Fruit fly (Drosophila melanogaster) whole organism, wandering third instar larva: Measurements from ENCODE around the gene cyc.

ENCODE experiments used
- CG32264 ChIP-seq: fragments of 200-800 bp; sonication (Bioruptor generic); optimal IDR thresholded peaks from 2 replicates; lab custom pipeline; 2016; ENCODE audit warnings: missing biosample characterization, missing genetic modification characterization
- Dfd ChIP-seq: fragments of >200 bp; optimal IDR thresholded peaks from 2 replicates; lab custom pipeline; 2017; ENCODE audit warnings: missing biosample characterization, missing genetic modification characterization
- Hnf4 ChIP-seq: fragments of 200-800 bp; sonication (Bioruptor generic); optimal IDR thresholded peaks from 2 replicates; lab custom pipeline; 2016; ENCODE audit warnings: missing biosample characterization, mild to moderate bottlenecking, missing genetic modification characterization
- Hr78 ChIP-seq: fragments of >200 bp; optimal IDR thresholded peaks from 2 replicates; lab custom pipeline; 2017; ENCODE audit warnings: missing biosample characterization, missing genetic modification characterization
- N ChIP-seq: fragments of >200 bp; optimal IDR thresholded peaks from 2 replicates; lab custom pipeline; 2018; ENCODE audit warnings: missing biosample characterization, missing external identifiers, missing genetic modification characterization
- Vsx2 ChIP-seq: fragments of 200-300, 225-300 bp; sonication (Bioruptor generic); optimal IDR thresholded peaks from 2 replicates; lab custom pipeline; 2018; ENCODE audit warnings: missing biosample characterization, missing genetic modification characterization; ENCODE audit not compliant: partially characterized antibody
- dl ChIP-seq, 2 experiments: fragments of 175-275, 200-275 bp in 1 of 2; fragments of 200-275 bp in 1 of 2; sonication (Bioruptor generic); optimal IDR thresholded peaks; lab custom pipeline; 2018; ENCODE audit warnings: mild to moderate bottlenecking in 2 of 2, missing biosample characterization in 2 of 2, missing genetic modification characterization in 2 of 2, moderate library complexity in 2 of 2; ENCODE audit not compliant: partially characterized antibody in 2 of 2, insufficient read depth in 1 of 2
- dmrt93B ChIP-seq: fragments of 200-800 bp; sonication (Bioruptor generic); optimal IDR thresholded peaks from 2 replicates; lab custom pipeline; 2018; ENCODE audit warnings: missing biosample characterization, mild to moderate bottlenecking, missing genetic modification characterization
- dsf ChIP-seq: sonication (Bioruptor generic); optimal IDR thresholded peaks from 2 replicates; lab custom pipeline; 2016; ENCODE audit warnings: missing biosample characterization, missing genetic modification characterization, borderline replicate concordance
- fru ChIP-seq: fragments of 200-800 bp; sonication (Bioruptor generic); optimal IDR thresholded peaks from 3 replicates; lab custom pipeline; 2016; ENCODE audit warnings: missing biosample characterization, mild to moderate bottlenecking, missing genetic modification characterization

dm6 chr3L:19857923-19858490 lies 42.3 kb upstream of the cyc start:
- TF ChIP-seq Dfd (no peak), Hnf4 (no peak), fru (GFP tag; lab: Kevin White, UChicago) (no peak), dl (GFP tag; optimal IDR thresholded peaks at IDR 0.05; lab: Kevin White, UChicago; ENCODE audit: insufficient read depth in 1 of 2, partially characterized antibody in 2 of 2) (no peak), CG32264 (GFP tag; lab: Kevin White, UChicago) (no peak), dsf (GFP tag; lab: Kevin White, UChicago) (no peak), N (GFP tag; lab: Kevin White, UChicago) (no peak), Vsx2 (GFP tag; lab: Kevin White, UChicago) (no peak), Hr78 (GFP tag; lab: Kevin White, UChicago) (no peak), dmrt93B (GFP tag; lab: Kevin White, UChicago) (no peak)
